Fruit fly (Drosophila melanogaster): ENCODE data around the gene CG1394.

The CG1394 gene

DNA sequence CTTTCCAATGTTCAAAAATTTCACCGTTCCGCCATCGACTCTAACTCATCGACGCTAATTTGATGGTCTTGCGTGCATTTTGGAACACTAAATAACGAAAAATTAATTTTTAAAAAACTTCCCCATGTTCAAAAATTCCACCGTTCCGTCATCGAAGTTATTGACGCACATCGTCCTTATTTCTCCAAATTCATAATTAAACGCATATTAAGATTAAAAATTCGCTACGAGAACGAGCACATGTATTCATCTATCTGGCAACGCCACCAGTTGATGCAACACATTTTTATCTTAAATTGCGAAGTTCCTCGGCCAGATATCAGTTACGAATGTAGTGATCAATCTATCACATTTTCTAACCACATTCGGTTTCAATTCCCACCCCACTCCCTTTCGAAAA lies 21.3 kb downstream of the CG1394 start, which contains the start of gene Lint-1 (continued):
- TF ChIP-seq Awh (GFP tag; IDR thresholded peaks at IDR 0.05) (no peak), CG42726 (GFP tag; IDR thresholded peaks at IDR 0.05; ENCODE audit: partially characterized antibody) (no peak), Dll (GFP tag; IDR thresholded peaks at IDR 0.05; ENCODE audit: partially characterized antibody) (peak; percentile 47; the same call in 2 of the 4 replicates), CG17912 (GFP tag; optimal IDR thresholded peaks at IDR 0.05) (no peak), CG6765 (GFP tag; optimal IDR thresholded peaks at IDR 0.05) (no peak), Atf-2 (GFP tag; optimal IDR thresholded peaks at IDR 0.05) (no peak), gro (GFP tag; optimal IDR thresholded peaks at IDR 0.05) (no peak), CG7271 (tag; optimal IDR thresholded peaks at IDR 0.05) (no peak), CG10959 (GFP tag; IDR thresholded peaks at IDR 0.05) (no peak), CG10462 (GFP tag; optimal IDR thresholded peaks at IDR 0.05) (no peak), Abd-B (GFP tag; optimal IDR thresholded peaks at IDR 0.05) (no peak), CG31224 (GFP tag; IDR thresholded peaks at IDR 0.05) (no peak), CG3838 (GFP tag; optimal IDR thresholded peaks at IDR 0.05) (no peak), B-H1 (GFP tag; IDR thresholded peaks at IDR 0.05) (no peak), pita (GFP tag; optimal IDR thresholded peaks at IDR 0.05) (no peak), ftz-f1 (GFP tag; optimal IDR thresholded peaks at IDR 0.05) (no peak), odd (GFP tag; optimal IDR thresholded peaks at IDR 0.05) (no peak), CG32767 (GFP tag; IDR thresholded peaks at IDR 0.05) (no peak), HLH4C (GFP tag; IDR thresholded peaks at IDR 0.05; ENCODE audit: partially characterized antibody) (no peak), fd3F (GFP tag; optimal IDR thresholded peaks at IDR 0.05) (no peak), tup (GFP tag; optimal IDR thresholded peaks at IDR 0.05) (no peak), Side (GFP tag; optimal IDR thresholded peaks at IDR 0.05) (peak; percentile 12), da (GFP tag; optimal IDR thresholded peaks at IDR 0.05) (no peak), Jarid2 (GFP tag; optimal IDR thresholded peaks at IDR 0.05) (no peak), CG12071 (GFP tag; optimal IDR thresholded peaks at IDR 0.05) (no peak), fu2 (GFP tag; optimal IDR thresholded peaks at IDR 0.05) (no peak), nmo (GFP tag; optimal IDR thresholded peaks at IDR 0.05) (no peak), z (GFP tag; IDR thresholded peaks at IDR 0.05) (no peak), Rx (GFP tag; IDR thresholded peaks at IDR 0.05) (no peak), Dip2 (GFP tag; IDR thresholded peaks at IDR 0.05) (no peak), sim (GFP tag; IDR thresholded peaks at IDR 0.05) (no peak), onecut (GFP tag; IDR thresholded peaks at IDR 0.05) (no peak), pfk (GFP tag; optimal IDR thresholded peaks at IDR 0.05) (peak; percentile 85), CG18476 (GFP tag; optimal IDR thresholded peaks at IDR 0.05) (no peak), CG1024 (GFP tag; IDR thresholded peaks at IDR 0.05) (no peak), BtbVII (GFP tag; optimal IDR thresholded peaks at IDR 0.05) (no peak), zen2 (GFP tag; IDR thresholded peaks at IDR 0.05; ENCODE audit: partially characterized antibody) (no peak), NfI (GFP tag; optimal IDR thresholded peaks at IDR 0.05) (peak; percentile 7), Sox102F (GFP tag; optimal IDR thresholded peaks at IDR 0.05) (peak; percentile 17), PHDP (tag; optimal IDR thresholded peaks at IDR 0.05) (no peak), Mes4 (GFP tag; optimal IDR thresholded peaks at IDR 0.05) (no peak), CG12104 (GFP tag; optimal IDR thresholded peaks at IDR 0.05) (no peak), CG34224 (GFP tag; IDR thresholded peaks at IDR 0.05; ENCODE audit: partially characterized antibody) (no peak), CG2199 (GFP tag; IDR thresholded peaks at IDR 0.05) (no peak), CG13296 (GFP tag; optimal IDR thresholded peaks at IDR 0.05) (no peak), CG16813 (GFP tag; IDR thresholded peaks at IDR 0.05; ENCODE audit: partially characterized antibody) (no peak), chinmo (GFP tag; IDR thresholded peaks at IDR 0.05; ENCODE audit: partially characterized antibody) (no peak), CG13123 (GFP tag; optimal IDR thresholded peaks at IDR 0.05) (no peak), CG14050 (GFP tag; IDR thresholded peaks at IDR 0.05) (no peak), CG11504 (tag; optimal IDR thresholded peaks at IDR 0.05) (peak; percentile 15), Fer3 (tag; optimal IDR thresholded peaks at IDR 0.05) (peak; percentile 2)
